Fruit fly (Drosophila melanogaster) whole organism, pupa: ENCODE results near the gene CG9932.
A peak's percentile ranks its signal among the peaks of the same experiment; 100 is the strongest.

Source experiments
- CG14655 ChIP-seq: fragments of 200-800 bp; sonication (Bioruptor generic); optimal IDR thresholded peaks from 3 replicates; lab custom pipeline; 2017; ENCODE audit warnings: mild to moderate bottlenecking, missing biosample characterization, missing genetic modification reagents, missing genetic modification characterization
- CG17806 ChIP-seq: fragments of 200-800 bp; sonication (Bioruptor generic); optimal IDR thresholded peaks from 2 replicates; lab custom pipeline; 2018; ENCODE audit warnings: missing biosample characterization, mild to moderate bottlenecking, missing genetic modification characterization, moderate library complexity
- CG32121 ChIP-seq: fragments of 200-800 bp; sonication (Bioruptor generic); IDR thresholded peaks from 2 replicates; pipeline ENCODE4 v1.3.6; 2022; ENCODE audit warnings: missing biosample characterization, missing genetic modification characterization
- CG34367 ChIP-seq: fragments of 200-800 bp; sonication (Bioruptor generic); optimal IDR thresholded peaks from 2 replicates; lab custom pipeline; 2018; ENCODE audit warnings: missing biosample characterization, mild to moderate bottlenecking, missing genetic modification characterization
- CG4496 ChIP-seq: fragments of 200-800 bp; sonication (Bioruptor generic); IDR thresholded peaks from 3 replicates; pipeline ENCODE4 v1.3.6; 2022; ENCODE audit warnings: missing biosample characterization, missing genetic modification characterization
- CG8159 ChIP-seq: fragments of 200-800 bp; sonication (Bioruptor generic); optimal IDR thresholded peaks from 3 replicates; lab custom pipeline; 2018; ENCODE audit warnings: missing biosample characterization, mild to moderate bottlenecking, missing genetic modification characterization, moderate library complexity
- CG8301 ChIP-seq: fragments of 200-800 bp; sonication (Bioruptor generic); optimal IDR thresholded peaks from 2 replicates; lab custom pipeline; 2018; ENCODE audit warnings: missing biosample characterization, mild to moderate bottlenecking, missing genetic modification characterization
- EcR ChIP-seq: fragments of 200-800 bp; sonication (Bioruptor generic); optimal IDR thresholded peaks from 3 replicates; lab custom pipeline; 2019; ENCODE audit warnings: missing biosample characterization, missing genetic modification characterization, mild to moderate bottlenecking, moderate library complexity, missing genetic modification reagents
- Pif1A ChIP-seq: fragments of 200-800 bp; sonication (Bioruptor generic); optimal IDR thresholded peaks from 3 replicates; lab custom pipeline; 2016; ENCODE audit warnings: missing biosample characterization, missing genetic modification characterization
- Snoo ChIP-seq: fragments of 200-800 bp; sonication (Bioruptor generic); optimal IDR thresholded peaks from 3 replicates; lab custom pipeline; 2017; ENCODE audit warnings: missing biosample characterization, mild to moderate bottlenecking, missing genetic modification characterization, inconsistent platforms
- fd96Ca ChIP-seq: fragments of 200-800 bp; sonication (Bioruptor generic); IDR thresholded peaks from 3 replicates; pipeline ENCODE4 v1.3.6; 2022; ENCODE audit warnings: missing biosample characterization, missing genetic modification characterization
- gl ChIP-seq: fragments of 200-800 bp; sonication (Bioruptor generic); optimal IDR thresholded peaks from 2 replicates; lab custom pipeline; 2018; ENCODE audit warnings: missing biosample characterization, mild to moderate bottlenecking, missing genetic modification characterization
- rn ChIP-seq: fragments of 200-800 bp; sonication (Bioruptor generic); IDR thresholded peaks from 2 replicates; pipeline ENCODE4 v1.3.6; 2022; ENCODE audit warnings: missing biosample characterization, missing genetic modification characterization

DNA sequence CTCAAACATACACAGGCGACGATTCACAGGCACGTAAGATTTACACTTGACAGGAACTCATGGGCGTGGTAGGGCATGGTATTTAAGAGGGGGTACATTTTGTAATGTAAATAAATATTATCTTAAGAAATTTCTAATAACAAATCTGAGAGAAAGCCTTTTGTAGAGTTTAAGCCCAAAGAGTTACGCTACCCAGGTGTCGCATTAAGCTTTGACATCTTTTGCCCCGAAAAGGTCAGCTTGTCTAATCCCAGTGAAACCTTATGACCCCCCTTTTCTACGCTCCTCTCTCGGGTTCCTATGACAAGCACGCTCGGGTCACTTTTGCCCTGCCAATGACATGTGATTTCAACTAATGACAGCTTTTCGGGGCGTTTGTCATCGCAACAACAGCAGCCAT is 10.8 kb downstream of the CG9932 start:
- TF ChIP-seq Snoo (tag; lab: Kevin White, UChicago) (no peak), CG32121 (GFP tag; lab: Robert Waterston, UW) (no peak), EcR (no peak), gl (tag; lab: Kevin White, UChicago) (no peak), CG34367 (tag; lab: Kevin White, UChicago) (no peak), Pif1A (GFP tag; lab: Kevin White, UChicago) (no peak), rn (GFP tag; lab: Robert Waterston, UW) (no peak), CG17806 (tag; lab: Kevin White, UChicago) (peak; percentile 23), CG8159 (tag; lab: Kevin White, UChicago) (peak; percentile 29), fd96Ca (GFP tag; lab: Robert Waterston, UW) (no peak), CG8301 (tag; lab: Kevin White, UChicago) (no peak), CG14655 (GFP tag; lab: Kevin White, UChicago) (no peak), CG4496 (GFP tag; lab: Robert Waterston, UW) (no peak)
